Worm (Caenorhabditis elegans): ENCODE results near the gene math-9.

ce11 chrII:1893912-1894311 lies 3.3 kb upstream of the math-9 start, which contains the start of gene C16C4.1:
- TF ChIP-seq dao-5 (tag; optimal IDR thresholded peaks at IDR 0.05) = no peak
- TF ChIP-seq him-1 (tag; optimal IDR thresholded peaks at IDR 0.05) = no peak
- no peak for TF ChIP-seq W03F9.2 (tag; optimal IDR thresholded peaks at IDR 0.05)

Data from whole organism, L4/young adult.